Fruit fly (Drosophila melanogaster): ENCODE data around the gene mtd.

mtd gene

DNA sequence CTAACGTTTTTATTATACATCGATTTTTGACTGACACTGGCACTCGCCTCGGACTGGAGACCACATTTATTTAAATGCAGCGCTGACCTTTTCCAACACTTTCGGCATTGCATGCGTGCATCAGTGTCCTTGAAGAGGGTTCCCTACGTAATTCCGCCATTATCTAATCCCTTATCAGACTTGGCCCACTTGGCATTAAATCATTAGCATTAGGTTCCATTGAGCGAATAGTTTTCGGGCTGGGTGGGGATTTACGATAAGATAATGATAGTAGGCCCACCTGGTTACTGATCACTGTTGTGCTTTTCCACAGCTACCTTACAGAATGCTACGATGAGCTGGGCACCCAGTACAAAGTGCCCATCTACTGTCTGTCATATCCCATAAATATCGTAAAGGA lies 45.0 kb upstream of the mtd start:
- TF ChIP-seq CG13296 (GFP tag; optimal IDR thresholded peaks at IDR 0.05), result no peak
- TF ChIP-seq Chrac-16 (GFP tag; optimal IDR thresholded peaks at IDR 0.05), result no peak
- no peak for TF ChIP-seq fd96Cb (tag; optimal IDR thresholded peaks at IDR 0.05)
- no peak for TF ChIP-seq CG1647 (GFP tag; optimal IDR thresholded peaks at IDR 0.05)
- TF ChIP-seq CG2202 (tag; optimal IDR thresholded peaks at IDR 0.05), result no peak
- TF ChIP-seq unc-4 (GFP tag; IDR thresholded peaks at IDR 0.05; ENCODE audit: partially characterized antibody), result no peak
- TF ChIP-seq CG1603 (tag; optimal IDR thresholded peaks at IDR 0.05), result no peak
- TF ChIP-seq pzg (GFP tag; optimal IDR thresholded peaks at IDR 0.05), result no peak
- no peak for TF ChIP-seq Camta (GFP tag; optimal IDR thresholded peaks at IDR 0.05)
- no peak for TF ChIP-seq Ptx1 (GFP tag; IDR thresholded peaks at IDR 0.05)
- TF ChIP-seq HHEX (GFP tag; optimal IDR thresholded peaks at IDR 0.05), result no peak
- no peak for TF ChIP-seq nau (GFP tag; optimal IDR thresholded peaks at IDR 0.05)
- no peak for TF ChIP-seq fd3F (GFP tag; optimal IDR thresholded peaks at IDR 0.05)
- TF ChIP-seq Hand (GFP tag; optimal IDR thresholded peaks at IDR 0.05), result no peak
- TF ChIP-seq B-H2 (GFP tag; optimal IDR thresholded peaks at IDR 0.05), result no peak
- TF ChIP-seq CG15011 (GFP tag; optimal IDR thresholded peaks at IDR 0.05), result no peak
- no peak for TF ChIP-seq Oaz (GFP tag; IDR thresholded peaks at IDR 0.05)
- no peak for TF ChIP-seq CG10321 (GFP tag; IDR thresholded peaks at IDR 0.05)
- TF ChIP-seq CG8089 (GFP tag; optimal IDR thresholded peaks at IDR 0.05), result no peak
- TF ChIP-seq CG11398 (GFP tag; optimal IDR thresholded peaks at IDR 0.05), result no peak
- no peak for TF ChIP-seq CG4282 (GFP tag; optimal IDR thresholded peaks at IDR 0.05)
- no peak for TF ChIP-seq Hsf (GFP tag; optimal IDR thresholded peaks at IDR 0.05)
- no peak for TF ChIP-seq NFAT (GFP tag; IDR thresholded peaks at IDR 0.05)
- TF ChIP-seq CG8290 (GFP tag; optimal IDR thresholded peaks at IDR 0.05), result no peak
- no peak for TF ChIP-seq CG8290 (tag; optimal IDR thresholded peaks at IDR 0.05)
- peak; percentile 49 for TF ChIP-seq GATAe (GFP tag; conservative IDR thresholded peaks at IDR 0.05)
- peak; percentile 66 for TF ChIP-seq exex (tag; optimal IDR thresholded peaks at IDR 0.05)
- TF ChIP-seq trem (tag; optimal IDR thresholded peaks at IDR 0.05), result no peak
- no peak for TF ChIP-seq CG17802 (tag; optimal IDR thresholded peaks at IDR 0.05)
- no peak for TF ChIP-seq CG6765 (GFP tag; optimal IDR thresholded peaks at IDR 0.05)
- TF ChIP-seq Side (GFP tag; optimal IDR thresholded peaks at IDR 0.05), result no peak
- TF ChIP-seq CG4424 (GFP tag; optimal IDR thresholded peaks at IDR 0.05), result no peak
- TF ChIP-seq Pdp1 (GFP tag; optimal IDR thresholded peaks at IDR 0.05), result peak in 1 of 2 experiments; percentile 17
- TF ChIP-seq ash1 (GFP tag; optimal IDR thresholded peaks at IDR 0.05), result no peak
- TF ChIP-seq caup (GFP tag; optimal IDR thresholded peaks at IDR 0.05; ENCODE audit: severe bottlenecking), result no peak
- no peak for TF ChIP-seq dpn (GFP tag; optimal IDR thresholded peaks at IDR 0.05)
- no peak for TF ChIP-seq p53 (GFP tag; optimal IDR thresholded peaks at IDR 0.05)
- no peak for TF ChIP-seq CG16815 (GFP tag; optimal IDR thresholded peaks at IDR 0.05)
- TF ChIP-seq CG1832 (GFP tag; optimal IDR thresholded peaks at IDR 0.05), result no peak
- no peak for TF ChIP-seq ci (GFP tag; IDR thresholded peaks at IDR 0.05)
- no peak for TF ChIP-seq Sin3A (optimal IDR thresholded peaks at IDR 0.05)
- TF ChIP-seq slp2 (GFP tag; optimal IDR thresholded peaks at IDR 0.05), result no peak
- no peak for TF ChIP-seq Ets97D (GFP tag; optimal IDR thresholded peaks at IDR 0.05)
- TF ChIP-seq Dfd (GFP tag; optimal IDR thresholded peaks at IDR 0.05), result no peak
- TF ChIP-seq mirr (GFP tag; optimal IDR thresholded peaks at IDR 0.05), result peak; percentile 10
- peak; percentile 58 for TF ChIP-seq Med (GFP tag)

All from whole organism, embryonic.